Fruit fly (Drosophila melanogaster): ENCODE results near the gene CG7824.

Gene CG7824

dm6 chr3R:29903775-29904356, 45.1 kb upstream of the CG7824 start, which contains the start of gene CG15517 (continued):
- TF ChIP-seq CG6791 (GFP tag; IDR thresholded peaks at IDR 0.05; ENCODE audit: partially characterized antibody) = peak; percentile 60; the same call in 1 of the 3 replicates
- TF ChIP-seq dan (GFP tag; IDR thresholded peaks at IDR 0.05) = no peak
- TF ChIP-seq Dad (GFP tag; optimal IDR thresholded peaks at IDR 0.05) = no peak
- TF ChIP-seq CG15601 (tag; optimal IDR thresholded peaks at IDR 0.05) = no peak
- peak; percentile 12 for TF ChIP-seq CG2120 (GFP tag; optimal IDR thresholded peaks at IDR 0.05)
- TF ChIP-seq ac (GFP tag; optimal IDR thresholded peaks at IDR 0.05) = no peak
- peak; percentile 86 for TF ChIP-seq stwl (tag; optimal IDR thresholded peaks at IDR 0.05)
- TF ChIP-seq NfI (GFP tag; optimal IDR thresholded peaks at IDR 0.05) = no peak
- TF ChIP-seq CG17385 (GFP tag; optimal IDR thresholded peaks at IDR 0.05) = no peak
- TF ChIP-seq danr (GFP tag; IDR thresholded peaks at IDR 0.05) = no peak
- no peak for TF ChIP-seq CG3838 (GFP tag; optimal IDR thresholded peaks at IDR 0.05)
- TF ChIP-seq fru (optimal IDR thresholded peaks at IDR 0.05) = no peak
- no peak for TF ChIP-seq salm (tag; optimal IDR thresholded peaks at IDR 0.05)
- no peak for TF ChIP-seq CG11247 (GFP tag; IDR thresholded peaks at IDR 0.05)
- no peak for TF ChIP-seq CG11696 (GFP tag; IDR thresholded peaks at IDR 0.05)
- TF ChIP-seq bcd (GFP tag; optimal IDR thresholded peaks at IDR 0.05) = no peak
- TF ChIP-seq CG9609 (GFP tag; optimal IDR thresholded peaks at IDR 0.05) = no peak
- no peak for TF ChIP-seq dati (GFP tag; IDR thresholded peaks at IDR 0.05)
- no peak for TF ChIP-seq zfh2 (GFP tag; optimal IDR thresholded peaks at IDR 0.05)
- no peak for TF ChIP-seq CG17568 (GFP tag; optimal IDR thresholded peaks at IDR 0.05)
- TF ChIP-seq ase (GFP tag; IDR thresholded peaks at IDR 0.05) = no peak; the same call in 2 of the 3 replicates
- peak; percentile 3 for TF ChIP-seq CG12391 (tag; optimal IDR thresholded peaks at IDR 0.05)
- peak; percentile 70 for TF ChIP-seq CG11504 (tag; optimal IDR thresholded peaks at IDR 0.05)
- TF ChIP-seq CG9817 (tag; optimal IDR thresholded peaks at IDR 0.05) = peak; percentile 32
- TF ChIP-seq CG9797 (GFP tag; optimal IDR thresholded peaks at IDR 0.05) = no peak
- TF ChIP-seq Awh (GFP tag; IDR thresholded peaks at IDR 0.05) = no peak
- no peak for TF ChIP-seq disco-r (GFP tag; optimal IDR thresholded peaks at IDR 0.05)
- peak; percentile 18; the same call in 1 of the 2 replicates for TF ChIP-seq Dip2 (GFP tag; IDR thresholded peaks at IDR 0.05)
- no peak for TF ChIP-seq row (GFP tag; IDR thresholded peaks at IDR 0.05)
- TF ChIP-seq CG42726 (GFP tag; IDR thresholded peaks at IDR 0.05; ENCODE audit: partially characterized antibody) = peak; percentile 61
- TF ChIP-seq Pdp1 (GFP tag; optimal IDR thresholded peaks at IDR 0.05) = no peak
- TF ChIP-seq CG32532 (GFP tag; IDR thresholded peaks at IDR 0.05) = peak; percentile 38; the same call in 1 of the 2 replicates
- no peak for TF ChIP-seq CG4707 (GFP tag; optimal IDR thresholded peaks at IDR 0.05)
- TF ChIP-seq MTF-1 (GFP tag; optimal IDR thresholded peaks at IDR 0.05; ENCODE audit: borderline replicate concordance) = no peak
- TF ChIP-seq CG14050 (GFP tag; IDR thresholded peaks at IDR 0.05) = no peak
- TF ChIP-seq jigr1 (GFP tag; IDR thresholded peaks at IDR 0.05) = no peak
- TF ChIP-seq CG9727 (GFP tag; optimal IDR thresholded peaks at IDR 0.05) = no peak
- TF ChIP-seq CG4282 (GFP tag; optimal IDR thresholded peaks at IDR 0.05) = no peak
- no peak for TF ChIP-seq CG1792 (GFP tag; optimal IDR thresholded peaks at IDR 0.05)
- TF ChIP-seq gem (tag; optimal IDR thresholded peaks at IDR 0.05) = peak; percentile 26
- no peak for TF ChIP-seq CrebB (tag; optimal IDR thresholded peaks at IDR 0.05)
- TF ChIP-seq jing (GFP tag; optimal IDR thresholded peaks at IDR 0.05) = no peak
- no peak for TF ChIP-seq gfzf (GFP tag; optimal IDR thresholded peaks at IDR 0.05)
- peak; percentile 4 for TF ChIP-seq CG13424 (tag; optimal IDR thresholded peaks at IDR 0.05)
- TF ChIP-seq unc-4 (GFP tag; IDR thresholded peaks at IDR 0.05; ENCODE audit: partially characterized antibody) = no peak
- TF ChIP-seq tin (GFP tag; optimal IDR thresholded peaks at IDR 0.05) = no peak
- TF ChIP-seq ato (GFP tag; IDR thresholded peaks at IDR 0.05; ENCODE audit: partially characterized antibody) = no peak
- 0 out of 2 replicates have a peak, but pooled peaks have one; percentile 6 for TF ChIP-seq CG31224 (GFP tag; IDR thresholded peaks at IDR 0.05)
- no peak for TF ChIP-seq CG10267 (tag; optimal IDR thresholded peaks at IDR 0.05)
- no peak for TF ChIP-seq Vsx1 (GFP tag; optimal IDR thresholded peaks at IDR 0.05)
